Worm (Caenorhabditis elegans) whole organism, L1 larva: ENCODE results near the gene Y73F8A.12.
"Not testable (repeated sequence)": the region's sequence is repeated elsewhere in the genome, so short reads cannot be mapped to it uniquely, and the experiment has no call there.

ENCODE experiments used
- C04F5.9 ChIP-seq: sonication (generic microtip); optimal IDR thresholded peaks from 2 replicates; lab custom pipeline; 2016; ENCODE audit warnings: missing genetic modification characterization, missing compliant biosample characterization
- C16A3.4 ChIP-seq: fragments of 150-350 bp; optimal IDR thresholded peaks from 2 replicates; lab custom pipeline; 2014; ENCODE audit warnings: missing biosample characterization, missing genetic modification characterization
- Y116A8C.19 ChIP-seq: sonication (generic microtip); optimal IDR thresholded peaks from 2 replicates; lab custom pipeline; 2016; ENCODE audit warnings: missing compliant biosample characterization, missing genetic modification characterization, borderline replicate concordance
- ama-1 ChIP-seq: fragments of 150-350 bp; optimal IDR thresholded peaks from 2 replicates; lab custom pipeline; 2014
- ceh-63 ChIP-seq: fragments of 200-800 bp; sonication (Bioruptor generic); optimal IDR thresholded peaks from 2 replicates; lab custom pipeline; 2018; ENCODE audit warnings: mild to moderate bottlenecking, missing genetic modification characterization, missing compliant biosample characterization
- dpl-1 ChIP-seq, 3 experiments: fragments of 150-350 bp in 2 of 3; sonication (generic microtip) in 1 of 3; optimal IDR thresholded peaks; 2 replicates each; lab custom pipeline; 2014 to 2017; ENCODE audit warnings: missing biosample characterization in 3 of 3, missing genetic modification characterization in 3 of 3, missing genetic modification reagents in 3 of 3
- efl-1 ChIP-seq, 4 experiments: fragments of 150-350 bp; optimal IDR thresholded peaks in 3 of 4; peaks in 1 of 4; 1 replicate in 1 of 4; 2 replicates in 3 of 4; lab custom pipeline; 2014; ENCODE audit warnings: missing biosample characterization in 2 of 4, missing genetic modification characterization in 2 of 4, missing genetic modification reagents in 2 of 4
- egl-27 ChIP-seq, 2 experiments: fragments of 150-350 bp in 1 of 2; sonication (generic microtip); optimal IDR thresholded peaks; 3 replicates each; lab custom pipeline; 2017 to 2018; ENCODE audit warnings: missing biosample characterization in 2 of 2, missing genetic modification characterization in 2 of 2, missing genetic modification reagents in 2 of 2
- fkh-10 ChIP-seq: sonication (generic microtip); optimal IDR thresholded peaks from 2 replicates; lab custom pipeline; 2017; ENCODE audit warnings: missing biosample characterization, missing genetic modification reagents, missing genetic modification characterization
- fos-1 ChIP-seq: fragments of 150-350 bp; optimal IDR thresholded peaks from 2 replicates; lab custom pipeline; 2014; ENCODE audit warnings: missing biosample characterization, missing genetic modification characterization
- grh-1 ChIP-seq: fragments of 200-800 bp; sonication (Bioruptor generic); IDR thresholded peaks from 2 replicates; pipeline ENCODE4 v1.3.6; 2022; ENCODE audit warnings: missing genetic modification reagents, missing genetic modification characterization, missing compliant biosample characterization
- hlh-17 ChIP-seq: fragments of 200-800 bp; sonication (Bioruptor generic); optimal IDR thresholded peaks from 2 replicates; lab custom pipeline; 2018; ENCODE audit warnings: missing genetic modification characterization, mild to moderate bottlenecking, missing compliant biosample characterization, moderate library complexity, borderline replicate concordance
- hlh-4 ChIP-seq: sonication (generic microtip); optimal IDR thresholded peaks from 2 replicates; lab custom pipeline; 2016; ENCODE audit warnings: mild to moderate bottlenecking, missing genetic modification characterization, missing compliant biosample characterization
- hpl-2 ChIP-seq: fragments of 150-350 bp; optimal IDR thresholded peaks from 2 replicates; lab custom pipeline; 2014; ENCODE audit warnings: missing biosample characterization, missing genetic modification reagents, missing genetic modification characterization
- jun-1 ChIP-seq: fragments of 150-350 bp; optimal IDR thresholded peaks from 2 replicates; lab custom pipeline; 2014; ENCODE audit warnings: missing biosample characterization, missing genetic modification reagents, missing genetic modification characterization
- lin-14 ChIP-seq: fragments of 200-800 bp; sonication (Bioruptor generic); optimal IDR thresholded peaks from 2 replicates; lab custom pipeline; 2018; ENCODE audit warnings: mild to moderate bottlenecking, missing genetic modification characterization, moderate library complexity, missing compliant biosample characterization
- lin-15B ChIP-seq: fragments of 150-350 bp; sonication (generic microtip); optimal IDR thresholded peaks from 3 replicates; lab custom pipeline; 2014; ENCODE audit warnings: missing biosample characterization, missing genetic modification characterization
- lin-35 ChIP-seq, 2 experiments: fragments of 150-350 bp; optimal IDR thresholded peaks; 2 replicates each; lab custom pipeline; 2014; ENCODE audit warnings: missing biosample characterization in 2 of 2, missing genetic modification characterization in 2 of 2, missing genetic modification reagents in 2 of 2
- lir-3 ChIP-seq: sonication (generic microtip); optimal IDR thresholded peaks from 2 replicates; lab custom pipeline; 2016; ENCODE audit warnings: mild to moderate bottlenecking, missing genetic modification characterization, moderate library complexity, missing compliant biosample characterization; ENCODE audit not compliant: poor library complexity
- mdl-1 ChIP-seq, 2 experiments: fragments of 150-350 bp; optimal IDR thresholded peaks; 2 replicates each; lab custom pipeline; 2014 to 2017; ENCODE audit warnings: missing biosample characterization in 2 of 2, missing genetic modification characterization in 2 of 2, inconsistent platforms in 1 of 2
- mep-1 ChIP-seq: fragments of 150-350 bp; optimal IDR thresholded peaks from 2 replicates; lab custom pipeline; 2014; ENCODE audit warnings: missing biosample characterization, missing genetic modification characterization
- nhr-237 ChIP-seq: fragments of 150-350 bp; optimal IDR thresholded peaks from 2 replicates; lab custom pipeline; 2014; ENCODE audit warnings: missing biosample characterization, missing genetic modification characterization
- nhr-47 ChIP-seq: sonication (generic microtip); optimal IDR thresholded peaks from 2 replicates; lab custom pipeline; 2016; ENCODE audit warnings: mild to moderate bottlenecking, missing genetic modification characterization, moderate library complexity, missing compliant biosample characterization
- nhr-85 ChIP-seq: sonication (generic microtip); peaks from one replicate; lab custom pipeline; 2016; ENCODE audit warnings: missing genetic modification characterization, inconsistent platforms, missing compliant biosample characterization
- nhr-90 ChIP-seq: sonication (generic microtip); optimal IDR thresholded peaks from 2 replicates; lab custom pipeline; 2016; ENCODE audit warnings: mild to moderate bottlenecking, missing genetic modification characterization, missing compliant biosample characterization; ENCODE audit not compliant: poor library complexity
- pag-3 ChIP-seq: sonication (generic microtip); optimal IDR thresholded peaks from 2 replicates; lab custom pipeline; 2017; ENCODE audit warnings: missing genetic modification characterization, mild to moderate bottlenecking, missing compliant biosample characterization, antibody characterized with exemption, borderline replicate concordance; ENCODE audit not compliant: insufficient read depth
- snpc-4 ChIP-seq: fragments of 150-350 bp; optimal IDR thresholded peaks from 2 replicates; lab custom pipeline; 2014; ENCODE audit warnings: missing biosample characterization, missing genetic modification characterization
- snu-23 ChIP-seq: sonication (generic microtip); optimal IDR thresholded peaks from 2 replicates; lab custom pipeline; 2016; ENCODE audit warnings: missing genetic modification characterization, missing compliant biosample characterization
- sptf-1 ChIP-seq: fragments of 150-350 bp; optimal IDR thresholded peaks from 2 replicates; lab custom pipeline; 2014; ENCODE audit warnings: missing biosample characterization, missing genetic modification characterization
- swsn-7 ChIP-seq: sonication (generic microtip); optimal IDR thresholded peaks from 2 replicates; lab custom pipeline; 2016; ENCODE audit warnings: missing genetic modification characterization, missing compliant biosample characterization
- unc-62 ChIP-seq: fragments of 150-350 bp; optimal IDR thresholded peaks from 2 replicates; lab custom pipeline; 2014; ENCODE audit warnings: missing biosample characterization, missing genetic modification reagents, missing genetic modification characterization
- unc-98 ChIP-seq: fragments of 200-800 bp; sonication (Bioruptor generic); IDR thresholded peaks from 2 replicates; pipeline ENCODE4 v1.3.6; 2022; ENCODE audit warnings: missing genetic modification characterization, missing compliant biosample characterization

Gene Y73F8A.12

DNA sequence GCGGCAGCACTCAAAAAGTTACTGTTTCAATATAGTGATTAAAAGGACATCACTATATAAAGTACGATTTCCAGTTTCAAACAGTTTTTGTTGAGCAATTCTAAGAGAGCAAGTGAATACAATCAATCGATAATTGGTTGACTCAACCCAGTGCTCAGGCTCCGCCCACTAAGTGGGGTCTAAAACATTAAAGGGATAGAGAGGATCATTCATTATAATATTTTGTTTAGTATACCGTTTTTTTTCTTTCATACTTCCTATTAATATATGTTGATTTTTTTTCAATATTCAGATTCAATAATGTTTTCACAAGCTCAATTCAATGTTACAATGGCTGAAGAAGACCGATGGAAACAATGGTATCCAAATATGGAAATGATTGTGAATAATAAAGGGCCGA is 12.1 kb upstream of the Y73F8A.12 start, which contains the start of gene tbx-39:
tbx-39 (plus strand) TSS at position 301 of the 400 bp plus-strand sequence.
- TF ChIP-seq lin-14 (GFP tag; lab: Kevin White, UChicago) (no peak), hpl-2 (no peak), snpc-4 (tag; lab: Kevin White, UChicago) (no peak), fos-1 (no peak), ceh-63 (no peak), swsn-7 (tag; lab: Kevin White, UChicago) (no peak), nhr-90 (tag; lab: Kevin White, UChicago) (no peak), pag-3 (tag; lab: Kevin White, UChicago) (no peak), nhr-237 (no peak), fkh-10 (GFP tag; lab: Kevin White, UChicago) (no peak), unc-98 (GFP tag; lab: Robert Waterston, UW) (no peak)

DNA sequence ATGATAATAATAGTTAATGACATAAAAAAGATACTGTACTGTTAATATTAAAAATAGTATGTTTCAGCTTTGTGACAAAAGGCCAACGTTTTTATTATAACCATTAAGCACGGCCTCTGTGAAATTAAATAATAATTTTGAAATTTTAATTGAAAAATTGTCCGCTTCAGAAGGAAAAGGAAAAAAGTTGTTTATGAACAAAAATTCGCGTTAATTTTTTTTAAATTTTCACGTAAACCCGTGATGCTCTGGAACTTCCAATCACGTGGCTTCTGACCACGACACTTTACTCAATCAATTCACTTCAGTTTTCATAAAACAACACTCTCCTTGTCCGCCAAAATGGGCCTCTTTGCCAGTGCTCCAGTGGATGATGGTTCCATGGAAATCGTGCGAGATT is 9.8 kb upstream of the Y73F8A.12 start, which contains the start of gene Y73F8A.15:
Y73F8A.15 (plus strand) TSS at position 301 of the 400 bp plus-strand sequence.
- TF ChIP-seq egl-27 (tag; optimal IDR thresholded peaks at IDR 0.05; lab: Kevin White, UChicago) (no peak), lir-3 (tag; lab: Kevin White, UChicago) (no peak), efl-1 (optimal IDR thresholded peaks at IDR 0.05; lab: Kevin White, UChicago) (no peak), efl-1 (GFP tag; optimal IDR thresholded peaks at IDR 0.05 in 1 of 2; lab: Kevin White, UChicago) (no peak), unc-62 (GFP tag; lab: Kevin White, UChicago) (no peak), snu-23 (GFP tag; lab: Kevin White, UChicago) (no peak), ceh-63 (no peak), lin-15B (tag; lab: Kevin White, UChicago) (no peak), pag-3 (tag; lab: Kevin White, UChicago) (no peak), ama-1 (lab: Kevin White, UChicago) (no peak), C16A3.4 (tag; lab: Kevin White, UChicago) (no peak), mep-1 (tag; lab: Kevin White, UChicago) (no peak), grh-1 (no peak), nhr-47 (no peak), sptf-1 (tag; lab: Kevin White, UChicago) (no peak), fos-1 (no peak)

DNA sequence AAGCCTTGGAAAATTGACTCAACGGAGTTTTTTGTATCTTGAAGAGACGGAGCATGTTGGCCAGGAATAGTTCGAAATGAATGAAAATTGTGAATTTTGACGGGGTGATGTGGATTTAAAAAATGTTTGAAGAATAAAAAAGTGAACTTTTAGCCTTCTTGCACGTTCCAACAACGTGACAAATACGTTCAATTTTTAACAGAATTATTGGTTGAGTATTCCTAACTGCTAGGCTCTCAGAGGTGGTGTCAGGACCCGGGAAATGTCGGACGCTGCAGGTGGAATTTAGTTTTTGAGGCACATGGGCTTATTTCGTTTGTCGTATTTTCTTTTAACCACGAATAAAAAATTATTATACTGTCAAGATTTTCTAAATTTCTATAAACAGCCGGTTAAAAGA is 7.5 kb upstream of the Y73F8A.12 start, which contains the start of gene Y73F8A.14:
Y73F8A.14 (minus strand) TSS at position 101 of the 400 bp plus-strand sequence.
- TF ChIP-seq Y116A8C.19; hlh-17 (GFP tag; lab: Kevin White, UChicago); C04F5.9 (tag; lab: Kevin White, UChicago): not testable (repeated sequence)

DNA sequence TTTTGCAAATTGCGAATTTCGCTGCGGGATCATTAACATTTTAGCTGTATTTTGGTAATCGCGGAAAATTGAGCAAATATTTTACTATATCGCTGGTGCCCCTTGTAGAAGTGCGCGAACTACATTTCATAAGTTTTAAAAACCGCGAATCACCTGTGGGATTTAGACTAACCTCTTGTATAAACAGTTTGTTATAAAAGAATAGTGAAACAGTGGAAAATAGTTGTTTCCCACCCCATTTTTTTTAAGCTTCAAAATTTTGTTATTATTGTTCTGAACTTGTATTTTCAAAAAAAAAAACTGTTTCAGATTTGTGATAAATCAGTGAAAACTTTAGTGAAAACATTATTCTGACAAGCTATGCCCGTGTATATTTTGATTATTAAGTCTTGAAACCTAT is 4.0 kb upstream of the Y73F8A.12 start:
- TF ChIP-seq nhr-85 (tag; lab: Kevin White, UChicago): peak; percentile 14
- TF ChIP-seq jun-1 (tag; lab: Kevin White, UChicago): no peak
- TF ChIP-seq hpl-2: no peak
- no peak for TF ChIP-seq unc-62 (GFP tag; lab: Kevin White, UChicago)
- no peak for TF ChIP-seq hlh-4

DNA sequence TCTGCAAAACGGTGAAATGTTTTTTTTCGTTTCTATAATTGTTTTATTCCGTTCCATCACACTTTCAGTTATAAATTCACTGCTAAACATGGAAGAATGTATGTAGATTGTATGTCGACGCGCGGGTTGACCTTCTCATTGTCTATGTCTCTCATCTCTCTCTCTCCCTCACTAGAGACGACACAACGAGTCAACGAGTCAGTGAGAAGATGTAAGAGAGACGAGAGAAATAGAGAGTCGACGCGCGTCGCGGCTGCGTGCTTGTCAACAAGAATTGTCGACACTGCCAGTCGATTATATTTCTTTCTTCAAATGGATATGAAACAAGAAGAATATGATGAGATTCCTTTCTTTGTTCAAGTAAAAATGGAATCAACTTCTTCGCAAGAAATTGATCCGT is 518 bp upstream of the Y73F8A.12 start, which contains the start of gene Y73F8A.13:
Y73F8A.13 (plus strand) TSS at position 240 of the 400 bp plus-strand sequence.
- peak; percentile 11 for TF ChIP-seq snu-23 (GFP tag; lab: Kevin White, UChicago)
- TF ChIP-seq mdl-1 (tag; optimal IDR thresholded peaks at IDR 0.05; lab: Kevin White, UChicago): no peak
- TF ChIP-seq efl-1 (optimal IDR thresholded peaks at IDR 0.05; lab: Kevin White, UChicago): peak in 1 of 2 experiments; percentile 20
- no peak for TF ChIP-seq efl-1 (GFP tag; optimal IDR thresholded peaks at IDR 0.05 in 1 of 2; lab: Kevin White, UChicago)
- peak in 1 of 3 experiments; percentile 9 for TF ChIP-seq dpl-1 (GFP tag; optimal IDR thresholded peaks at IDR 0.05; lab: Kevin White, UChicago)
- TF ChIP-seq lin-35 (GFP tag; optimal IDR thresholded peaks at IDR 0.05; lab: Kevin White, UChicago): peak in 1 of 2 experiments; percentile 38
